Fruit fly (Drosophila melanogaster): ENCODE results near the gene Sfp96F.

Gene Sfp96F

dm6 chr3R:25879324-25879766 is 49.3 kb upstream of the Sfp96F start (continued):
- TF ChIP-seq knrl (GFP tag; IDR thresholded peaks at IDR 0.05; ENCODE audit: partially characterized antibody) (no peak), Max (GFP tag; optimal IDR thresholded peaks at IDR 0.05) (peak; percentile 69), CG12769 (tag; optimal IDR thresholded peaks at IDR 0.05) (peak; percentile 90), mld (GFP tag; IDR thresholded peaks at IDR 0.05; ENCODE audit: partially characterized antibody) (no peak), amos (GFP tag; IDR thresholded peaks at IDR 0.05; ENCODE audit: partially characterized antibody) (no peak), CG10321 (GFP tag; IDR thresholded peaks at IDR 0.05) (no peak), cato (GFP tag; optimal IDR thresholded peaks at IDR 0.05; ENCODE audit: borderline replicate concordance) (peak; percentile 66), nau (GFP tag; optimal IDR thresholded peaks at IDR 0.05) (peak; percentile 13), CG7357 (GFP tag; IDR thresholded peaks at IDR 0.05) (no peak), CG1529 (GFP tag; optimal IDR thresholded peaks at IDR 0.05) (peak; percentile 63), Atf3 (GFP tag; optimal IDR thresholded peaks at IDR 0.05) (peak; percentile 48), hbn (GFP tag; IDR thresholded peaks at IDR 0.05; ENCODE audit: partially characterized antibody) (no peak), CG17802 (tag; optimal IDR thresholded peaks at IDR 0.05) (no peak), B-H2 (GFP tag; optimal IDR thresholded peaks at IDR 0.05) (no peak), CG11723 (GFP tag; optimal IDR thresholded peaks at IDR 0.05) (peak; percentile 52), NC2α (GFP tag; optimal IDR thresholded peaks at IDR 0.05) (peak; percentile 68), CG32767 (GFP tag; IDR thresholded peaks at IDR 0.05) (peak; percentile 60; the same call in 1 of the 2 replicates), CG6254 (GFP tag; optimal IDR thresholded peaks at IDR 0.05) (peak; percentile 63), CG6813 (GFP tag; optimal IDR thresholded peaks at IDR 0.05) (peak; percentile 70), Nf-YA (GFP tag; IDR thresholded peaks at IDR 0.05) (0 out of 2 replicates have a peak, but pooled peaks have one; percentile 34), Rx (GFP tag; IDR thresholded peaks at IDR 0.05) (no peak), crc (GFP tag; optimal IDR thresholded peaks at IDR 0.05) (peak; percentile 61), CG1024 (GFP tag; IDR thresholded peaks at IDR 0.05) (peak; percentile 66), CkIIα-i1 (GFP tag; IDR thresholded peaks at IDR 0.05) (no peak), GATAe (GFP tag; conservative IDR thresholded peaks at IDR 0.05) (no peak; the same call in 1 of the 2 replicates), prd (optimal IDR thresholded peaks at IDR 0.05) (no peak), prd (GFP tag; IDR thresholded peaks at IDR 0.05) (peak; percentile 83), Poxn (GFP tag; IDR thresholded peaks at IDR 0.05) (no peak), caup (GFP tag; optimal IDR thresholded peaks at IDR 0.05; ENCODE audit: severe bottlenecking) (peak; percentile 45), run (tag; optimal IDR thresholded peaks at IDR 0.05) (no peak), CG2678 (tag; optimal IDR thresholded peaks at IDR 0.05) (peak; percentile 90), cad (GFP tag; optimal IDR thresholded peaks at IDR 0.05) (no peak), CG30020 (tag; optimal IDR thresholded peaks at IDR 0.05) (no peak), repo (GFP tag; optimal IDR thresholded peaks at IDR 0.05) (peak; percentile 5), CG32772 (GFP tag; IDR thresholded peaks at IDR 0.05) (peak; percentile 84), aop (GFP tag; IDR thresholded peaks at IDR 0.05) (peak; percentile 40; the same call in 1 of the 2 replicates), CG10366 (GFP tag; IDR thresholded peaks at IDR 0.05) (peak; percentile 86), Bteb2 (GFP tag; optimal IDR thresholded peaks at IDR 0.05) (peak; percentile 43), Dp (GFP tag; optimal IDR thresholded peaks at IDR 0.05) (no peak), bsh (GFP tag; optimal IDR thresholded peaks at IDR 0.05) (peak in 1 of 2 experiments; percentile 92), ems (GFP tag; optimal IDR thresholded peaks at IDR 0.05) (peak; percentile 50), crol (GFP tag; IDR thresholded peaks at IDR 0.05) (no peak), sim (GFP tag; IDR thresholded peaks at IDR 0.05) (peak; percentile 60; the same call in 1 of the 2 replicates), corto (GFP tag; optimal IDR thresholded peaks at IDR 0.05) (no peak), slou (GFP tag; optimal IDR thresholded peaks at IDR 0.05) (peak; percentile 41), CoRest (tag; optimal IDR thresholded peaks at IDR 0.05) (peak; percentile 87), lov (optimal IDR thresholded peaks at IDR 0.05) (no peak), lov (GFP tag; IDR thresholded peaks at IDR 0.05) (no peak; the same call in 2 of the 3 replicates), Nf-YC (tag; optimal IDR thresholded peaks at IDR 0.05) (peak; percentile 43), trem (tag; optimal IDR thresholded peaks at IDR 0.05) (peak; percentile 63), CG13424 (tag; optimal IDR thresholded peaks at IDR 0.05) (peak; percentile 86)

Measured in whole organism, embryonic.